Worm (Caenorhabditis elegans) whole organism, young adult: ENCODE measurements around the gene ZK688.7.

Source experiments
- D2030.7 ChIP-seq: fragments of 200-800 bp; sonication (Bioruptor generic); IDR thresholded peaks from 2 replicates; pipeline ENCODE4 v1.3.6; 2022; ENCODE audit warnings: missing genetic modification reagents, missing genetic modification characterization, missing compliant biosample characterization
- F33H1.4 ChIP-seq: fragments of 200-800 bp; sonication (Bioruptor generic); IDR thresholded peaks from 2 replicates; pipeline ENCODE4 v1.3.6; 2022; ENCODE audit warnings: missing genetic modification reagents, missing genetic modification characterization, missing compliant biosample characterization
- F49E8.2 ChIP-seq: sonication (generic microtip); optimal IDR thresholded peaks from 3 replicates; lab custom pipeline; 2017; ENCODE audit warnings: missing genetic modification characterization, mild to moderate bottlenecking, missing compliant biosample characterization, antibody characterized with exemption, moderate library complexity; ENCODE audit not compliant: insufficient read depth
- T07F8.4 ChIP-seq: sonication (generic microtip); optimal IDR thresholded peaks from 2 replicates; lab custom pipeline; 2016; ENCODE audit warnings: mild to moderate bottlenecking, missing genetic modification characterization, moderate library complexity, missing compliant biosample characterization
- athp-1 ChIP-seq: sonication (generic microtip); optimal IDR thresholded peaks from 2 replicates; lab custom pipeline; 2017; ENCODE audit warnings: mild to moderate bottlenecking, missing genetic modification characterization, missing compliant biosample characterization
- attf-3 ChIP-seq: fragments of 200-800 bp; sonication (Bioruptor generic); conservative IDR thresholded peaks from 2 replicates; pipeline ENCODE4 v1.3.6; 2022; ENCODE audit warnings: missing genetic modification reagents, missing genetic modification characterization, missing compliant biosample characterization
- attf-5 ChIP-seq: fragments of 200-800 bp; sonication (Bioruptor generic); optimal IDR thresholded peaks from 2 replicates; lab custom pipeline; 2018; ENCODE audit warnings: mild to moderate bottlenecking, missing genetic modification characterization, missing compliant biosample characterization
- cebp-1 ChIP-seq, 2 experiments: fragments of 200-800 bp in 1 of 2; sonication (Bioruptor generic) in 1 of 2; sonication (generic microtip) in 1 of 2; IDR thresholded peaks in 1 of 2; optimal IDR thresholded peaks in 1 of 2; 2 replicates each; pipeline versions ENCODE4 v1.3.6 to Lab custom; 2017 to 2022; ENCODE audit warnings: missing compliant biosample characterization in 2 of 2, missing genetic modification characterization in 2 of 2, mild to moderate bottlenecking in 1 of 2, missing genetic modification reagents in 1 of 2, moderate library complexity in 1 of 2
- ceh-100 ChIP-seq: fragments of 200-800 bp; sonication (Bioruptor generic); IDR thresholded peaks from 2 replicates; pipeline ENCODE4 v1.3.6; 2022; ENCODE audit warnings: missing genetic modification reagents, missing genetic modification characterization, missing compliant biosample characterization
- dpl-1 ChIP-seq: fragments of 150-350 bp; optimal IDR thresholded peaks from 2 replicates; lab custom pipeline; 2014; ENCODE audit warnings: missing biosample characterization, missing genetic modification reagents, missing genetic modification characterization
- efl-1 ChIP-seq: fragments of 150-350 bp; optimal IDR thresholded peaks from 2 replicates; lab custom pipeline; 2014; ENCODE audit warnings: missing biosample characterization, missing genetic modification reagents, missing genetic modification characterization
- hlh-12 ChIP-seq: sonication (generic microtip); optimal IDR thresholded peaks from 2 replicates; lab custom pipeline; 2016; ENCODE audit warnings: missing genetic modification characterization, missing compliant biosample characterization
- hmg-1.2 ChIP-seq: fragments of 200-800 bp; sonication (Bioruptor generic); IDR thresholded peaks from 2 replicates; pipeline ENCODE4 v1.3.6; 2022; ENCODE audit warnings: missing genetic modification reagents, missing genetic modification characterization, missing compliant biosample characterization
- let-607 ChIP-seq, 2 experiments: fragments of 200-800 bp in 1 of 2; sonication (Bioruptor generic) in 1 of 2; sonication (generic microtip) in 1 of 2; optimal IDR thresholded peaks; 2 replicates each; lab custom pipeline; 2016 to 2018; ENCODE audit warnings: mild to moderate bottlenecking in 2 of 2, missing compliant biosample characterization in 2 of 2, missing genetic modification characterization in 2 of 2, moderate library complexity in 2 of 2, missing genotype in 1 of 2
- lin-26 ChIP-seq: fragments of 200-800 bp; sonication (Bioruptor generic); IDR thresholded peaks from 2 replicates; pipeline ENCODE4 v1.3.6; 2022; ENCODE audit warnings: missing genetic modification reagents, missing genetic modification characterization, missing compliant biosample characterization
- lin-54 ChIP-seq: fragments of 200-800 bp; sonication (Bioruptor generic); optimal IDR thresholded peaks from 2 replicates; lab custom pipeline; 2018; ENCODE audit warnings: mild to moderate bottlenecking, missing genetic modification characterization, missing compliant biosample characterization
- lsl-1 ChIP-seq: fragments of 200-800 bp; sonication (Bioruptor generic); optimal IDR thresholded peaks from 2 replicates; lab custom pipeline; 2018; ENCODE audit warnings: mild to moderate bottlenecking, missing genetic modification characterization, moderate library complexity, missing compliant biosample characterization
- madf-6 ChIP-seq: fragments of 200-800 bp; sonication (Bioruptor generic); IDR thresholded peaks from 2 replicates; pipeline ENCODE4 v1.3.6; 2022; ENCODE audit warnings: missing genetic modification reagents, missing genetic modification characterization, missing compliant biosample characterization
- madf-8 ChIP-seq: fragments of 200-800 bp; sonication (Bioruptor generic); conservative IDR thresholded peaks from 2 replicates; pipeline ENCODE4 v1.3.6; 2022; ENCODE audit warnings: missing genetic modification reagents, missing genetic modification characterization, missing compliant biosample characterization
- mcd-1 ChIP-seq: fragments of 200-800 bp; sonication (Bioruptor generic); IDR thresholded peaks from 2 replicates; pipeline ENCODE4 v1.3.6; 2022; ENCODE audit warnings: missing genetic modification reagents, missing genetic modification characterization, missing compliant biosample characterization
- nhr-120 ChIP-seq: fragments of 200-800 bp; sonication (Bioruptor generic); IDR thresholded peaks from 2 replicates; pipeline ENCODE4 v1.3.6; 2022; ENCODE audit warnings: missing genetic modification characterization, missing compliant biosample characterization
- nhr-80 ChIP-seq: sonication (generic microtip); optimal IDR thresholded peaks from 2 replicates; lab custom pipeline; 2016; ENCODE audit warnings: missing genetic modification characterization, missing compliant biosample characterization
- nhr-90 ChIP-seq: sonication (generic microtip); optimal IDR thresholded peaks from 2 replicates; lab custom pipeline; 2016; ENCODE audit warnings: missing genotype, mild to moderate bottlenecking, missing genetic modification characterization, missing compliant biosample characterization
- pbrm-1 ChIP-seq: fragments of 200-800 bp; sonication (Bioruptor generic); IDR thresholded peaks from 2 replicates; pipeline ENCODE4 v1.3.6; 2022; ENCODE audit warnings: missing genetic modification reagents, missing genetic modification characterization, missing compliant biosample characterization
- repo-1 ChIP-seq: sonication (generic microtip); optimal IDR thresholded peaks from 2 replicates; lab custom pipeline; 2017; ENCODE audit warnings: mild to moderate bottlenecking, missing genetic modification characterization, missing compliant biosample characterization
- rpc-1 ChIP-seq, 2 experiments: fragments of 150-350 bp in 1 of 2; sonication (generic microtip) in 1 of 2; optimal IDR thresholded peaks; 2 replicates each; lab custom pipeline; 2014 to 2018; ENCODE audit warnings: missing biosample characterization in 1 of 2, missing genetic modification characterization in 1 of 2, missing genetic modification reagents in 1 of 2, missing genotype in 1 of 2
- sea-2 ChIP-seq: fragments of 200-800 bp; sonication (Bioruptor generic); IDR thresholded peaks from 2 replicates; pipeline ENCODE4 v1.3.6; 2022; ENCODE audit warnings: missing genetic modification characterization, missing compliant biosample characterization
- tbp1 ChIP-seq: fragments of 200-800 bp; sonication (Bioruptor generic); optimal IDR thresholded peaks from 2 replicates; lab custom pipeline; 2018; ENCODE audit warnings: mild to moderate bottlenecking, missing genetic modification characterization, missing compliant biosample characterization
- tlf-1 ChIP-seq: fragments of 200-800 bp; sonication (Bioruptor generic); optimal IDR thresholded peaks from 2 replicates; lab custom pipeline; 2018; ENCODE audit warnings: mild to moderate bottlenecking, missing genetic modification characterization, missing compliant biosample characterization
- unc-130 ChIP-seq: sonication (generic microtip); optimal IDR thresholded peaks from 2 replicates; lab custom pipeline; 2016; ENCODE audit warnings: missing genetic modification reagents, missing genetic modification characterization, missing compliant biosample characterization
- unc-62 ChIP-seq: fragments of 150-350 bp; optimal IDR thresholded peaks from 2 replicates; lab custom pipeline; 2014; ENCODE audit warnings: missing biosample characterization, missing genetic modification reagents, missing genetic modification characterization
- xnd-1 ChIP-seq: sonication (generic microtip); optimal IDR thresholded peaks from 2 replicates; lab custom pipeline; 2016; ENCODE audit warnings: missing genotype, missing genetic modification reagents, missing genetic modification characterization, missing compliant biosample characterization
- ztf-18 ChIP-seq: sonication (generic microtip); optimal IDR thresholded peaks from 2 replicates; lab custom pipeline; 2016; ENCODE audit warnings: missing genotype, mild to moderate bottlenecking, missing genetic modification characterization, missing compliant biosample characterization
- ztf-22 ChIP-seq: fragments of 200-800 bp; sonication (Bioruptor generic); optimal IDR thresholded peaks from 2 replicates; lab custom pipeline; 2018; ENCODE audit warnings: mild to moderate bottlenecking, missing genetic modification characterization, moderate library complexity, missing compliant biosample characterization
- ztf-25 ChIP-seq: fragments of 200-800 bp; sonication (Bioruptor generic); IDR thresholded peaks from 2 replicates; pipeline ENCODE4 v1.3.6; 2022; ENCODE audit warnings: missing genetic modification reagents, missing genetic modification characterization, missing compliant biosample characterization

ZK688.7 gene

DNA sequence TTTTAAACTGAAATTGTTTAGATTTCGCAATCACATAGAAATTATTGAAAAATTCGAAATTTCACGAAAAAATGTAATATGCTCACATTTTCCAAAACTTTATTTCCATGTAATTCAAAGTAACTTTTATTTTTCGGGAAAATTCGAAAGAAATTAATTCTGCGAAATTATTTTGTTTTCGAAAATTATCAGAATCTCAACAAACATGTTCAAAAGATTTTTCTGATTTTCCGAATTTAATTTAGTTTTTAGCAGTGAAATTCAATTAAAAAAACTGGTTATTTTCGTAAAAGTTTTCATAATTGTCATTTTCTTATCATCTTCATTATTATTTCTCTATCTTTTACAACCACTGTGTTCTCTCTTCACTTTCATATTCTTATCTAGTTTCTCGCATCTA, 21.8 kb upstream of the ZK688.7 start, which contains the start of gene ran-2:
TSS of gene ran-2 (plus strand) at position 301 of the 400 bp plus-strand sequence.
- no peak for TF ChIP-seq cebp-1 (GFP tag; IDR thresholded peaks at IDR 0.05; lab: Robert Waterston, UW)
- peak; percentile 85 for TF ChIP-seq cebp-1 (tag; optimal IDR thresholded peaks at IDR 0.05; lab: Kevin White, UChicago)
- no peak for TF ChIP-seq nhr-120 (GFP tag; lab: Robert Waterston, UW)

ce11 chrIII:7928549-7929129, 17.2 kb upstream of the ZK688.7 start, which contains the start of the genes C29E4.13 and npp-15:
Gene C29E4.13, minus strand, starts transcription at chrIII:7928717.
Gene npp-15, plus strand, starts transcription at chrIII:7929043.
- TF ChIP-seq nhr-80 (tag; lab: Kevin White, UChicago) (peak; percentile 15), ztf-25 (GFP tag; lab: Robert Waterston, UW) (no peak), madf-6 (GFP tag; lab: Robert Waterston, UW) (peak; percentile 80), rpc-1 (optimal IDR thresholded peaks at IDR 0.05; lab: Kevin White, UChicago) (no peak), rpc-1 (tag; optimal IDR thresholded peaks at IDR 0.05; lab: Kevin White, UChicago) (no peak), tbp1 (GFP tag; lab: Kevin White, UChicago) (peak; percentile 1), repo-1 (tag; lab: Kevin White, UChicago) (no peak), lsl-1 (GFP tag; lab: Kevin White, UChicago) (peak; percentile 73), xnd-1 (tag; lab: Kevin White, UChicago) (peak; percentile 60), lin-26 (no peak), D2030.7 (peak; percentile 50), lin-54 (GFP tag; lab: Kevin White, UChicago) (peak; percentile 55), nhr-90 (tag; lab: Kevin White, UChicago) (no peak), ztf-22 (no peak), pbrm-1 (GFP tag; lab: Robert Waterston, UW) (no peak), unc-130 (GFP tag; lab: Kevin White, UChicago) (peak; percentile 9), F33H1.4 (GFP tag; lab: Robert Waterston, UW) (peak; percentile 82), dpl-1 (GFP tag; lab: Kevin White, UChicago) (peak; percentile 72), hlh-12 (tag; lab: Kevin White, UChicago) (no peak), sea-2 (GFP tag; lab: Robert Waterston, UW) (no peak), attf-5 (GFP tag; lab: Kevin White, UChicago) (peak; percentile 46), cebp-1 (GFP tag; IDR thresholded peaks at IDR 0.05; lab: Robert Waterston, UW) (no peak), cebp-1 (tag; optimal IDR thresholded peaks at IDR 0.05; lab: Kevin White, UChicago) (peak; percentile 18), mcd-1 (GFP tag; lab: Robert Waterston, UW) (no peak), efl-1 (peak; percentile 87), unc-62 (no peak), athp-1 (tag; lab: Kevin White, UChicago) (no peak), ztf-18 (tag; lab: Kevin White, UChicago) (peak; percentile 90), let-607 (tag; optimal IDR thresholded peaks at IDR 0.05; lab: Kevin White, UChicago) (no peak), madf-8 (GFP tag; lab: Robert Waterston, UW) (peak; percentile 55), attf-3 (GFP tag; lab: Robert Waterston, UW) (peak; percentile 53; the same call in 1 of the 2 replicates), F49E8.2 (tag; lab: Kevin White, UChicago) (no peak), tlf-1 (no peak), ceh-100 (GFP tag; lab: Robert Waterston, UW) (no peak)

ce11 chrIII:7925968-7926367, 14.5 kb upstream of the ZK688.7 start:
- TF ChIP-seq hmg-1.2 (GFP tag; lab: Robert Waterston, UW) (peak; percentile 36; the same call in 1 of the 2 replicates), T07F8.4 (tag; lab: Kevin White, UChicago) (no peak)
